Worm (Caenorhabditis elegans) whole organism, L4/young adult: ENCODE measurements around the gene W05B10.3.

Source experiments
- W03F9.2 ChIP-seq: fragments of 150-350 bp; optimal IDR thresholded peaks from 2 replicates; lab custom pipeline; 2014; ENCODE audit warnings: missing biosample characterization, missing genetic modification characterization
- him-1 ChIP-seq: sonication (generic microtip); optimal IDR thresholded peaks from 2 replicates; lab custom pipeline; 2016; ENCODE audit warnings: missing genotype, missing genetic modification reagents, missing genetic modification characterization, missing compliant biosample characterization

ce11 chrV:12667926-12668325, 6.4 kb upstream of the W05B10.3 start, which contains the start of gene W05B10.4:
- TF ChIP-seq him-1 (no peak), W03F9.2 (tag; lab: Kevin White, UChicago) (no peak)
